Fruit fly (Drosophila melanogaster): Measurements from ENCODE around the gene CG11523.
A peak's percentile ranks its signal among the peaks of the same experiment; 100 is the strongest.

Gene CG11523

DNA sequence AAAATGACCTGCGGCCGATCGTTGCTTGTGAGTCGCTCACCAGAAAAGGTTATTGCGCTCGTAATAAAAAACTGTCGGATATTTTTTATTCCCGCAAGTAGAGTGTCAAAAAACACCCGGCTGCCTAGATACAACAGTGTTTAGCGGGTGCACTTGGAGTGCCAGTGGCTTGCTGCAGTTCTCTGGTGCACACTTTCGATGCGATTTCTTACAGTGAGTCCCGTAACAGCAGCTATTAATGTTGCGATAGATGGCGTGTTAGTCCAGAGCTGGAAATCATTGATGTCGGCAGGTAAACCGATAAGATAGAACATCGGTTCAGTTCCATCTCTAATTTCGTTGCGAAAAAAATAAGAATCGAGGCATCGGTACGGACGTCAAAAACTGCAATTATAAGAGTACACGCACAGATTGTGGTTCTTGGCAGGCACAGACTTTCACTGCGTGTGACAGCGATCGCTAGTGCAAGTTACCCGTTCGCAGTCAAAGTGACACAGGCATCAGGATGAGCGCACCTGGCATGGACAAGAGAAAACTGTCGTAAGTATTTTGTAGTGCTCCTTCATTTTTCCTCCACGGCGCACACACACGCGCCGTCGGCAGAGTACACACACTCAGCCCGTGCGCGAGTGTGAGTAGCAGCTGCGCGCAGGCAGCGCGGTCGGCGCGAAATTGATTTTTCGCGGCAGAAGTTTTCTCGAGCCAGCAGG is 924 bp upstream of the CG11523 start, which contains the start of gene Csp (continued):
- TF ChIP-seq ato (GFP tag; IDR thresholded peaks at IDR 0.05; ENCODE audit: partially characterized antibody): peak; percentile 48; the same call in 1 of the 2 replicates
- TF ChIP-seq CG5245 (GFP tag; optimal IDR thresholded peaks at IDR 0.05): peak; percentile 32
- TF ChIP-seq Ravus (GFP tag; IDR thresholded peaks at IDR 0.05): no peak
- no peak for TF ChIP-seq knrl (GFP tag; IDR thresholded peaks at IDR 0.05; ENCODE audit: partially characterized antibody)
- peak; percentile 82 for TF ChIP-seq Med (GFP tag)
- TF ChIP-seq tgo (GFP tag; IDR thresholded peaks at IDR 0.05): 0 out of 3 replicates have a peak, but pooled peaks have one; percentile 25
- no peak for TF ChIP-seq luna (GFP tag; optimal IDR thresholded peaks at IDR 0.05)
- TF ChIP-seq CG4404 (GFP tag; IDR thresholded peaks at IDR 0.05): no peak
- peak; percentile 43 for TF ChIP-seq Deaf1 (tag; optimal IDR thresholded peaks at IDR 0.05)
- TF ChIP-seq sob (GFP tag; IDR thresholded peaks at IDR 0.05): no peak
- peak; percentile 13 for TF ChIP-seq bigmax (GFP tag; optimal IDR thresholded peaks at IDR 0.05)
- TF ChIP-seq nmo (GFP tag; optimal IDR thresholded peaks at IDR 0.05): peak; percentile 12
- TF ChIP-seq croc (GFP tag; conservative IDR thresholded peaks at IDR 0.05): no peak
- no peak for TF ChIP-seq CG14050 (GFP tag; IDR thresholded peaks at IDR 0.05)
- no peak for TF ChIP-seq ems (GFP tag; optimal IDR thresholded peaks at IDR 0.05)
- TF ChIP-seq TFAM (GFP tag; optimal IDR thresholded peaks at IDR 0.05): no peak
- TF ChIP-seq CG15696 (tag; optimal IDR thresholded peaks at IDR 0.05): no peak
- peak; percentile 4 for TF ChIP-seq CG4707 (GFP tag; optimal IDR thresholded peaks at IDR 0.05)
- no peak for TF ChIP-seq Gsc (GFP tag; IDR thresholded peaks at IDR 0.05)
- TF ChIP-seq CHES-1-like (GFP tag; optimal IDR thresholded peaks at IDR 0.05): peak; percentile 63
- no peak for TF ChIP-seq CG17361 (GFP tag; IDR thresholded peaks at IDR 0.05)
- TF ChIP-seq HLHmδ (GFP tag; optimal IDR thresholded peaks at IDR 0.05): peak; percentile 57
- no peak for TF ChIP-seq PHDP (tag; optimal IDR thresholded peaks at IDR 0.05)
- no peak for TF ChIP-seq btn (GFP tag; optimal IDR thresholded peaks at IDR 0.05)
- TF ChIP-seq CG8089 (GFP tag; optimal IDR thresholded peaks at IDR 0.05): no peak
- peak; percentile 56 for TF ChIP-seq CG12299 (tag; optimal IDR thresholded peaks at IDR 0.05)
- TF ChIP-seq Fer2 (tag; optimal IDR thresholded peaks at IDR 0.05): no peak
- peak; percentile 77 for TF ChIP-seq pzg (GFP tag; optimal IDR thresholded peaks at IDR 0.05)
- TF ChIP-seq Sry-δ (GFP tag; optimal IDR thresholded peaks at IDR 0.05): peak; percentile 93
- no peak for TF ChIP-seq so (GFP tag; IDR thresholded peaks at IDR 0.05)
- no peak for TF ChIP-seq CG6654 (GFP tag; optimal IDR thresholded peaks at IDR 0.05)
- peak; percentile 81 for TF ChIP-seq abd-A (tag; optimal IDR thresholded peaks at IDR 0.05)
- TF ChIP-seq tup (GFP tag; optimal IDR thresholded peaks at IDR 0.05): no peak
- TF ChIP-seq CG33213 (GFP tag; optimal IDR thresholded peaks at IDR 0.05): peak; percentile 6
- TF ChIP-seq sug (tag; optimal IDR thresholded peaks at IDR 0.05): peak; percentile 24
- TF ChIP-seq MBD-R2 (GFP tag; IDR thresholded peaks at IDR 0.05): peak; percentile 42
- peak; percentile 72 for TF ChIP-seq dm (GFP tag; optimal IDR thresholded peaks at IDR 0.05)
- TF ChIP-seq Sin3A (optimal IDR thresholded peaks at IDR 0.05): peak; percentile 40
- TF ChIP-seq ftz-f1 (GFP tag; optimal IDR thresholded peaks at IDR 0.05): no peak
- TF ChIP-seq slbo (GFP tag; IDR thresholded peaks at IDR 0.05): peak; percentile 53; the same call in 1 of the 2 replicates
- TF ChIP-seq NC2β (GFP tag; optimal IDR thresholded peaks at IDR 0.05): peak; percentile 34
- peak; percentile 86; the same call in 3 of the 4 replicates for TF ChIP-seq chinmo (GFP tag; IDR thresholded peaks at IDR 0.05; ENCODE audit: partially characterized antibody)
- peak; percentile 19 for TF ChIP-seq CG17829 (tag; optimal IDR thresholded peaks at IDR 0.05)
- no peak for TF ChIP-seq BtbVII (GFP tag; optimal IDR thresholded peaks at IDR 0.05)
- peak; percentile 57; the same call in 1 of the 2 replicates for TF ChIP-seq Rfx (GFP tag; IDR thresholded peaks at IDR 0.05)
- peak; percentile 90 for TF ChIP-seq cg (GFP tag; optimal IDR thresholded peaks at IDR 0.05)
- 0 out of 3 replicates have a peak, but pooled peaks have one; percentile 41 for TF ChIP-seq otp (GFP tag; IDR thresholded peaks at IDR 0.05)
- TF ChIP-seq NfI (GFP tag; optimal IDR thresholded peaks at IDR 0.05): peak; percentile 24
- no peak for TF ChIP-seq ssp (GFP tag; IDR thresholded peaks at IDR 0.05)
- TF ChIP-seq ac (GFP tag; optimal IDR thresholded peaks at IDR 0.05): peak; percentile 4

All from whole organism, embryonic.